Fruit fly (Drosophila melanogaster) whole organism, wandering third instar larva: ENCODE measurements around the gene glob1.

Experiments
- Abd-B ChIP-seq: fragments of >200 bp; optimal IDR thresholded peaks from 2 replicates; lab custom pipeline; 2017; ENCODE audit warnings: missing biosample characterization, missing genetic modification characterization
- CG32264 ChIP-seq: fragments of 200-800 bp; sonication (Bioruptor generic); optimal IDR thresholded peaks from 2 replicates; lab custom pipeline; 2016; ENCODE audit warnings: missing biosample characterization, missing genetic modification characterization
- CG9705 ChIP-seq: fragments of 200-800 bp; sonication (Bioruptor generic); optimal IDR thresholded peaks from 2 replicates; lab custom pipeline; 2018; ENCODE audit warnings: missing biosample characterization, mild to moderate bottlenecking, missing genetic modification characterization
- CrebA ChIP-seq: fragments of 200-800 bp; sonication (Bioruptor generic); optimal IDR thresholded peaks from 2 replicates; lab custom pipeline; 2016; ENCODE audit warnings: missing biosample characterization, mild to moderate bottlenecking, missing genetic modification characterization, borderline replicate concordance
- Dfd ChIP-seq: fragments of >200 bp; optimal IDR thresholded peaks from 2 replicates; lab custom pipeline; 2017; ENCODE audit warnings: missing biosample characterization, missing genetic modification characterization
- Dif ChIP-seq: fragments of 200-275, 200-300 bp; sonication (Bioruptor generic); optimal IDR thresholded peaks from 2 replicates; lab custom pipeline; 2018; ENCODE audit warnings: missing biosample characterization, missing genetic modification characterization; ENCODE audit not compliant: partially characterized antibody
- GATAd ChIP-seq: sonication (Bioruptor generic); optimal IDR thresholded peaks from 2 replicates; lab custom pipeline; 2016; ENCODE audit warnings: missing biosample characterization, missing genetic modification characterization
- HLH106 ChIP-seq: fragments of 200-800 bp; optimal IDR thresholded peaks from 3 replicates; lab custom pipeline; 2019; ENCODE audit warnings: missing biosample characterization, mild to moderate bottlenecking, missing genetic modification characterization, moderate library complexity
- Hnf4 ChIP-seq: fragments of 200-800 bp; sonication (Bioruptor generic); optimal IDR thresholded peaks from 2 replicates; lab custom pipeline; 2016; ENCODE audit warnings: missing biosample characterization, mild to moderate bottlenecking, missing genetic modification characterization
- Hr78 ChIP-seq: fragments of >200 bp; optimal IDR thresholded peaks from 2 replicates; lab custom pipeline; 2017; ENCODE audit warnings: missing biosample characterization, missing genetic modification characterization
- Hr83 ChIP-seq: fragments of 200-300 bp; sonication (Bioruptor generic); optimal IDR thresholded peaks from 2 replicates; lab custom pipeline; 2016; ENCODE audit warnings: missing biosample characterization, mild to moderate bottlenecking, missing genetic modification characterization, moderate library complexity; ENCODE audit not compliant: poor library complexity, severe bottlenecking
- Jra ChIP-seq: sonication (Bioruptor generic); optimal IDR thresholded peaks from 2 replicates; lab custom pipeline; 2016; ENCODE audit warnings: missing biosample characterization, missing genetic modification characterization
- Mio ChIP-seq: sonication (Bioruptor generic); optimal IDR thresholded peaks from 2 replicates; lab custom pipeline; 2016; ENCODE audit warnings: missing biosample characterization, missing genetic modification characterization
- Myc ChIP-seq: fragments of >200 bp; optimal IDR thresholded peaks from 2 replicates; lab custom pipeline; 2017
- N ChIP-seq: fragments of >200 bp; optimal IDR thresholded peaks from 2 replicates; lab custom pipeline; 2018; ENCODE audit warnings: missing biosample characterization, missing external identifiers, missing genetic modification characterization
- OdsH ChIP-seq: fragments of 200-800 bp; sonication (Bioruptor generic); optimal IDR thresholded peaks from 2 replicates; lab custom pipeline; 2016; ENCODE audit warnings: missing biosample characterization, mild to moderate bottlenecking, missing genetic modification characterization
- Rel ChIP-seq, 2 experiments: fragments of 200-800 bp; sonication (Bioruptor generic) in 1 of 2; optimal IDR thresholded peaks; 2 replicates in 1 of 2; 3 replicates in 1 of 2; lab custom pipeline; 2016 to 2019; ENCODE audit warnings: mild to moderate bottlenecking in 2 of 2, missing biosample characterization in 2 of 2, missing genetic modification characterization in 2 of 2, moderate library complexity in 1 of 2
- Sp1 ChIP-seq: fragments of 200-800 bp; sonication (Bioruptor generic); optimal IDR thresholded peaks from 3 replicates; lab custom pipeline; 2019; ENCODE audit warnings: missing biosample characterization, mild to moderate bottlenecking, missing genetic modification characterization, moderate library complexity
- Vsx2 ChIP-seq: fragments of 200-300, 225-300 bp; sonication (Bioruptor generic); optimal IDR thresholded peaks from 2 replicates; lab custom pipeline; 2018; ENCODE audit warnings: missing biosample characterization, missing genetic modification characterization; ENCODE audit not compliant: partially characterized antibody
- br ChIP-seq: fragments of 200-800 bp; sonication (Bioruptor generic); optimal IDR thresholded peaks from 2 replicates; lab custom pipeline; 2016; ENCODE audit warnings: missing biosample characterization, missing genetic modification characterization
- dl ChIP-seq, 2 experiments: fragments of 175-275, 200-275 bp in 1 of 2; fragments of 200-275 bp in 1 of 2; sonication (Bioruptor generic); optimal IDR thresholded peaks; lab custom pipeline; 2018; ENCODE audit warnings: mild to moderate bottlenecking in 2 of 2, missing biosample characterization in 2 of 2, missing genetic modification characterization in 2 of 2, moderate library complexity in 2 of 2; ENCODE audit not compliant: partially characterized antibody in 2 of 2, insufficient read depth in 1 of 2
- dsf ChIP-seq: sonication (Bioruptor generic); optimal IDR thresholded peaks from 2 replicates; lab custom pipeline; 2016; ENCODE audit warnings: missing biosample characterization, missing genetic modification characterization, borderline replicate concordance
- ey ChIP-seq: fragments of 200-800 bp; sonication (Bioruptor generic); optimal IDR thresholded peaks from 2 replicates; lab custom pipeline; 2016; ENCODE audit warnings: missing biosample characterization, missing genetic modification characterization
- fru ChIP-seq: fragments of 200-800 bp; sonication (Bioruptor generic); optimal IDR thresholded peaks from 3 replicates; lab custom pipeline; 2016; ENCODE audit warnings: missing biosample characterization, mild to moderate bottlenecking, missing genetic modification characterization
- h ChIP-seq: fragments of 200-800 bp; sonication (Bioruptor generic); optimal IDR thresholded peaks from 3 replicates; lab custom pipeline; 2016; ENCODE audit warnings: missing biosample characterization, mild to moderate bottlenecking, missing genetic modification characterization
- jim ChIP-seq: fragments of 175-275, 200-325 bp; sonication (Bioruptor generic); optimal IDR thresholded peaks from 2 replicates; lab custom pipeline; 2016; ENCODE audit warnings: missing biosample characterization, mild to moderate bottlenecking, missing genetic modification characterization
- lola ChIP-seq: fragments of >200 bp; optimal IDR thresholded peaks from 2 replicates; lab custom pipeline; 2017; ENCODE audit warnings: missing biosample characterization, missing genetic modification characterization
- pan ChIP-seq: fragments of >200 bp; optimal IDR thresholded peaks from 2 replicates; lab custom pipeline; 2017
- psq ChIP-seq: fragments of 200-800 bp; sonication (Bioruptor generic); optimal IDR thresholded peaks from 3 replicates; lab custom pipeline; 2017; ENCODE audit warnings: missing biosample characterization, mild to moderate bottlenecking, missing genetic modification characterization, moderate library complexity
- rgr ChIP-seq: fragments of 200-800 bp; sonication (Bioruptor generic); optimal IDR thresholded peaks from 3 replicates; lab custom pipeline; 2016; ENCODE audit warnings: missing biosample characterization, mild to moderate bottlenecking, missing genetic modification characterization
- sage ChIP-seq: fragments of 200-800 bp; sonication (Bioruptor generic); optimal IDR thresholded peaks from 2 replicates; lab custom pipeline; 2016; ENCODE audit warnings: missing biosample characterization, mild to moderate bottlenecking, missing genetic modification characterization
- tai ChIP-seq: sonication (Bioruptor generic); optimal IDR thresholded peaks from 2 replicates; lab custom pipeline; 2016; ENCODE audit warnings: missing biosample characterization, missing genetic modification characterization
- usp ChIP-seq: fragments of >200 bp; optimal IDR thresholded peaks from 2 replicates; lab custom pipeline; 2017; ENCODE audit warnings: missing biosample characterization, missing genetic modification characterization
- woc ChIP-seq: sonication (Bioruptor generic); optimal IDR thresholded peaks from 2 replicates; lab custom pipeline; 2016; ENCODE audit warnings: missing biosample characterization, mild to moderate bottlenecking, missing genetic modification characterization

glob1 gene

DNA sequence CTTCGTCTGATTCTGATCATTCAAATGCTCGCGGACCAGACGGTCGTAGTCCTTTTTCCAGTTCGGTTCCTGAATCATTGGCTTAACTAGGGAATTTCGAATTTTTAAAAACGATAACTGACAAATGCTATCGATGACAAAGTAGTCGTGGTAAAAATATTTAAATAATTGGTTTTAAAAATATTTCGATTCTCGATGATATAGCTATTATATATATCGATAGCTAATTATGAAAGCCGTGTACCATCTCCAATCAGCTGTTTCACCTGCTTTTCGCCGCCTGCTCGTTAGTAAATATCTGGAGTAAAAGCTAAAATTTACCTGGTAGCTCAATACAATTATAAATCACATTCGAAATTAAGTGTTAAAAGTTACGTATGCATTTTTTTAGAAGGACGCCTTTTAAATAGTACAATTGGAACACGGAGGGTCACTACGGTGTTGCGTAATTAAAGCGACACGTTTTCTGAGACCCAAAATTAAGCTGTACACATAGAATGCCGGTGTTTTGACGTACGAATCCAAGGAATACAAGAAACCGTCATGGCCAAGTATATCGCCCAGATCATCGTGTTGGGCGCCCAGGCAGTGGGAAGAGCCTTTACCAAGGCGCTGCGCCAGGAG, 29.3 kb upstream of the glob1 start, which contains the start of the genes CG5478 and blp:
CG5478 (minus strand) TSS at position 126 of the 624 bp plus-strand sequence.
blp (plus strand) TSS at position 239 of the 624 bp plus-strand sequence.
- no peak for TF ChIP-seq CG32264 (GFP tag; lab: Kevin White, UChicago)
- TF ChIP-seq sage (GFP tag; lab: Kevin White, UChicago): peak; percentile 34
- no peak for TF ChIP-seq dl (GFP tag; optimal IDR thresholded peaks at IDR 0.05; lab: Kevin White, UChicago; ENCODE audit: insufficient read depth in 1 of 2, partially characterized antibody in 2 of 2)
- TF ChIP-seq Vsx2: peak; percentile 87

DNA sequence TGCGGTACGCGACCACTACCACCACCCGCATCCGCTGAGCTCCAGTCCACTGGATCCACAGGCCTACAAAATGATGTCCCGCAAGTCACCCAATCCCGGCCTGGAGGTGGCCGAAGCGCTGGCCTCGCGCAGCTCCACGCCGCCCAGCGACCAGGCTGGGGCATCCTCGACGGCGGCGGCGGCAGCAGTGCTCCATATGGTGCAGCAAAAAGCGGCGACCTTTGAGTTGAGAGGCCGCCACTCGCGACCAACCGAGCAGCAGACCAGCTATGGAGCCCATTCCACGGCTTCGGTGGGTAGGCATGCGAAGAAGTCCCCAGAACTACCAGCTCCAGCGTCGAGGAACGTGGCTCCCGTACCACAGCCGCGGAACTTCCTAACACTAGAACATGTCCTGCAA, 25.6 kb upstream of the glob1 start:
- TF ChIP-seq ey (no peak), jim (GFP tag; lab: Kevin White, UChicago) (no peak), CG32264 (GFP tag; lab: Kevin White, UChicago) (no peak), woc (GFP tag; lab: Kevin White, UChicago) (no peak), Dif (GFP tag; lab: Kevin White, UChicago) (no peak), pan (lab: Kevin White, UChicago) (no peak), Jra (GFP tag; lab: Kevin White, UChicago) (no peak), GATAd (GFP tag; lab: Kevin White, UChicago) (no peak), dl (GFP tag; optimal IDR thresholded peaks at IDR 0.05; lab: Kevin White, UChicago; ENCODE audit: insufficient read depth in 1 of 2, partially characterized antibody in 2 of 2) (no peak)
- TF ChIP-seq, all 38 proteins: peak for 0

- TF ChIP-seq pan (lab: Kevin White, UChicago) (no peak), Sp1 (GFP tag; lab: Kevin White, UChicago) (no peak), Myc (lab: Kevin White, UChicago) (no peak), psq (no peak), br (GFP tag; lab: Kevin White, UChicago) (no peak), CG32264 (GFP tag; lab: Kevin White, UChicago) (no peak), fru (GFP tag; lab: Kevin White, UChicago) (no peak), dl (GFP tag; optimal IDR thresholded peaks at IDR 0.05; lab: Kevin White, UChicago; ENCODE audit: insufficient read depth in 1 of 2, partially characterized antibody in 2 of 2) (no peak), Mio (GFP tag; lab: Kevin White, UChicago) (no peak), woc (GFP tag; lab: Kevin White, UChicago) (no peak), Dif (GFP tag; lab: Kevin White, UChicago) (no peak), sage (GFP tag; lab: Kevin White, UChicago) (no peak), jim (GFP tag; lab: Kevin White, UChicago) (no peak), Vsx2 (no peak), CG9705 (GFP tag; lab: Kevin White, UChicago) (no peak), N (GFP tag; lab: Kevin White, UChicago) (no peak), Hnf4 (GFP tag; lab: Kevin White, UChicago) (no peak), h (no peak), Hr78 (GFP tag; lab: Kevin White, UChicago) (no peak)
Measured at dm6 chr3R:15928127-15928526, 23.7 kb upstream of the glob1 start.

dm6 chr3R:15927172-15927571, 22.7 kb upstream of the glob1 start:
- no peak for TF ChIP-seq GATAd (GFP tag; lab: Kevin White, UChicago)
- TF ChIP-seq Hr83 (GFP tag; lab: Kevin White, UChicago): no peak
- no peak for TF ChIP-seq rgr (GFP tag; lab: Kevin White, UChicago)
- TF ChIP-seq Abd-B (GFP tag; lab: Kevin White, UChicago): no peak
- no peak for TF ChIP-seq dsf (GFP tag; lab: Kevin White, UChicago)
- TF ChIP-seq Hnf4 (GFP tag; lab: Kevin White, UChicago): no peak
- no peak for TF ChIP-seq fru (GFP tag; lab: Kevin White, UChicago)
- no peak for TF ChIP-seq N (GFP tag; lab: Kevin White, UChicago)
- no peak for TF ChIP-seq Mio (GFP tag; lab: Kevin White, UChicago)
- TF ChIP-seq Dif (GFP tag; lab: Kevin White, UChicago): no peak
- no peak for TF ChIP-seq Dfd (GFP tag; lab: Kevin White, UChicago)
- no peak for TF ChIP-seq CrebA (GFP tag; lab: Kevin White, UChicago)
- TF ChIP-seq HLH106 (tag; lab: Kevin White, UChicago): no peak
- no peak for TF ChIP-seq tai
- no peak for TF ChIP-seq lola (GFP tag; lab: Kevin White, UChicago)
- no peak for TF ChIP-seq Hr78 (GFP tag; lab: Kevin White, UChicago)
- TF ChIP-seq woc (GFP tag; lab: Kevin White, UChicago): no peak
- no peak for TF ChIP-seq OdsH (GFP tag; lab: Kevin White, UChicago)
- TF ChIP-seq usp (GFP tag; lab: Kevin White, UChicago): no peak
- TF ChIP-seq Rel (GFP tag; optimal IDR thresholded peaks at IDR 0.05; lab: Kevin White, UChicago): no peak
- no peak for TF ChIP-seq Rel (tag; optimal IDR thresholded peaks at IDR 0.05; lab: Kevin White, UChicago)
